Fruit fly (Drosophila melanogaster): ENCODE data around the gene wor.

dm6 chr2L:15438957-15439356, 13.6 kb upstream of the wor start:
- TF ChIP-seq ey (GFP tag; optimal IDR thresholded peaks at IDR 0.05), result no peak
- TF ChIP-seq Jra (GFP tag; optimal IDR thresholded peaks at IDR 0.05), result no peak
- TF ChIP-seq jim (GFP tag; optimal IDR thresholded peaks at IDR 0.05), result no peak
- no peak for TF ChIP-seq psq (GFP tag; optimal IDR thresholded peaks at IDR 0.05)

Measured in whole organism, wandering third instar larva.